Worm (Caenorhabditis elegans): ENCODE measurements around the gene R11D1.2.

The R11D1.2 gene

DNA sequence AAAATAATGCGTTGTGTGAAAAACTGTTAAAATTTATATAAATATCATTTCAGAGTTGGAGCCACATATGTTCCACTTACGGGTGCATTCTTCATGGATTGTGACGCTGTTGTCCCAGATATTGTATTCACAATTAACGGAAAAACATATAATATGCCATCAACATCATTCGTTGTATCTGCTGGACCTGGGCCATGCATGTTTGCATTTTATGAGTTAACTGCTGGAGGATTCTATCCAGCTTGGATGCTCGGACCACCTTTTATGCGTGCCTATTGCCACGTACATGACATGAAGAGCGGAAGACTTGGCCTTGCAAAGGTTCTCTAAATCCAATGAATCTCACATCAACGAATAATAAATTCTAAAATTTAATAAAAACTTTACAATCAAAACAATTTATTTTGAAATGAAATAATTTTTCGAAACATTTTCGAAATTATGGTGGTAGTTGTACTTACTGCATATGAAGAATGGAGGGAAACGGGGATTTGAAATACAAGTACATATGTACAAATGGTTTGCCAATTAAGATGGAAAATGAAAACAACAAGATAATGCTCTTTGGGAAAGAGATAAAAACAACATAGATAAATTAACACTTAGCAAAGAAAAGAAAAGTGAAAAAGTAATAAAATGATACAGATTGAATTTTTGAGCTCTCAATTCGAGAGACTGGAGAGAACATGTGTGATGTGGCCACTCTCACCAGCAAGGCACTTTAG is 35.5 kb downstream of the R11D1.2 start:
- TF ChIP-seq elt-1 (tag; optimal IDR thresholded peaks at IDR 0.05; ENCODE audit: borderline replicate concordance, insufficient read depth) (no peak), nhr-28 (tag; optimal IDR thresholded peaks at IDR 0.05) (no peak), lin-32 (GFP tag; optimal IDR thresholded peaks at IDR 0.05) (no peak)

DNA sequence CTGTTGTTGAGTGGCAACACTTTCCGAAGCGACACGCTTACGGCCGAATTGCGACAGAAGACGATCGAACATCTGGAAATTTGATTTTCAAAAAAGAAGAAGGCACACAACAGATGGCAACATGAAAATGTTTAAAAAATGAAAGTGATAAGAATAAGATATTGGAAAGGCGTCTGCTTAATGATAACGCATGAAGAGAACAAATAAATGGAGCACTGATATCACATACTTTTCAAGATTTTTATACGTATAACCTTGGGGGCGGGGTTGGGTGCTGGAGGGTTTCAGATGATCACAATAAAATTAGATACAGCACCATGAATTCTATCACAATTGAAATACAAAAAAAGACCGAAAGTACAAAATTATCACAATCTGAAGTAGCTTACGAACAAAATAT is 36.6 kb downstream of the R11D1.2 start, which contains the start of gene C15C8.7:
Gene C15C8.7 (minus strand): TSS at position 72 of the 400 bp plus-strand sequence.
- TF ChIP-seq elt-1 (tag; optimal IDR thresholded peaks at IDR 0.05; ENCODE audit: borderline replicate concordance, insufficient read depth) (no peak), nhr-28 (tag; optimal IDR thresholded peaks at IDR 0.05) (no peak), cnd-1 (tag; optimal IDR thresholded peaks at IDR 0.05) (no peak), mab-5 (tag; optimal IDR thresholded peaks at IDR 0.05) (no peak), mls-2 (tag; optimal IDR thresholded peaks at IDR 0.05) (no peak), elt-3 (tag; optimal IDR thresholded peaks at IDR 0.05) (no peak), hlh-1 (tag; optimal IDR thresholded peaks at IDR 0.05) (no peak)

DNA sequence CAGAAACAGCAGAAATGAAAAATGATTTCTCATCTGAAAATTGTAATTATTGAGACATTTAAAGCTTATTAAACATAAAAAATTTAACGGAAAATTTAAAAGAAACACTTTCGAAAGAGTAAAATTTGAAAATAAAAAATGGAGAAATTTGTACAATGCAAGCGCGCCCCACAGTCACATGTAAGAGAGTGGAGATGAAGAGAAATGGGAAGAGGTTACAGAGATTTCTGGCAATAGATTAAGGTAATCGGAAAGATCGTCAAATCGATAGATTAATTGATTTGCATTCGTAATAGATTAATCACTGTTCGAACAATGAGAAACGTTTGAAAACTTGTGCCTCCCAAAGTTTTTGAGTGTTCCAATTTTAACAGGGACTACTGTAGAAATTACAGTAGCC is 39.0 kb downstream of the R11D1.2 start, which contains the start of gene C15C8.4:
Gene C15C8.4 (minus strand): TSS at position 33 of the 400 bp plus-strand sequence.
- TF ChIP-seq nhr-2 (tag; optimal IDR thresholded peaks at IDR 0.05) = no peak
- no peak for TF ChIP-seq unc-120 (tag; optimal IDR thresholded peaks at IDR 0.05; ENCODE audit: poor library complexity, severe bottlenecking)
- TF ChIP-seq elt-1 (tag; optimal IDR thresholded peaks at IDR 0.05; ENCODE audit: borderline replicate concordance, insufficient read depth) = peak; percentile 94

ce11 chrV:12747856-12748255 is 39.5 kb downstream of the R11D1.2 start, which contains the start of gene C15C8.5:
Gene C15C8.5, plus strand, starts transcription at chrV:12748007.
- no peak for TF ChIP-seq nhr-237 (tag; optimal IDR thresholded peaks at IDR 0.05)
- TF ChIP-seq ztf-11 (tag; optimal IDR thresholded peaks at IDR 0.05) = no peak
- peak; percentile 97 for TF ChIP-seq ces-1 (GFP tag; optimal IDR thresholded peaks at IDR 0.05)
- TF ChIP-seq nhr-76 (tag; optimal IDR thresholded peaks at IDR 0.05) = no peak
- no peak for TF ChIP-seq lin-32 (GFP tag; optimal IDR thresholded peaks at IDR 0.05)

DNA sequence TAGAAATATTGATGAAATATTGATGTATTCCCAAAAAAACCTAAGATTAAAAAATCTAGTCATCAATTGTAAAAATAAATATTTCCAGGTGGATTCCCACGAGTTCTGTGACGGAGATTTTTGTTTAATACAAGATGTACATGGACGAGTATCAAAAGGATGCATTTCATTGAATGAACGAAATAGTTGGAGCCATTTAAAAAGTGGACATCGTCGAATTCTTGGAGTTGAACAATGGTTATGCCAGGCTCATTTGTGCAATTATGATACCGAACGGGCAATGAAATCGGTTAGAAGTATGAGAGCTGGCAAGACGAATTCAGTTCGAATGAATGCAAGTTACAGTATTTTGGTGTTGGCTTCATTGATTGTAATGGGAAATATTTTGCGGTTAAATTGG is 41.2 kb downstream of the R11D1.2 start:
- TF ChIP-seq unc-39 (tag; optimal IDR thresholded peaks at IDR 0.05) (no peak), unc-120 (tag; optimal IDR thresholded peaks at IDR 0.05; ENCODE audit: poor library complexity, severe bottlenecking) (no peak), hlh-1 (tag; optimal IDR thresholded peaks at IDR 0.05) (no peak), nhr-2 (tag; optimal IDR thresholded peaks at IDR 0.05) (no peak), ceh-39 (tag; optimal IDR thresholded peaks at IDR 0.05) (no peak), nhr-237 (tag; optimal IDR thresholded peaks at IDR 0.05) (no peak), ceh-83 (GFP tag; optimal IDR thresholded peaks at IDR 0.05) (no peak), ztf-11 (tag; optimal IDR thresholded peaks at IDR 0.05) (no peak), zip-8 (tag; optimal IDR thresholded peaks at IDR 0.05) (no peak), mls-2 (tag; optimal IDR thresholded peaks at IDR 0.05) (no peak), unc-62 (GFP tag; optimal IDR thresholded peaks at IDR 0.05) (no peak), mab-5 (tag; optimal IDR thresholded peaks at IDR 0.05) (no peak), nhr-28 (tag; optimal IDR thresholded peaks at IDR 0.05) (no peak), lin-32 (GFP tag; optimal IDR thresholded peaks at IDR 0.05) (no peak), elt-3 (tag; optimal IDR thresholded peaks at IDR 0.05) (no peak), snpc-4 (tag; optimal IDR thresholded peaks at IDR 0.05) (no peak), pha-4 (tag; optimal IDR thresholded peaks at IDR 0.05) (no peak), lsy-2 (tag; optimal IDR thresholded peaks at IDR 0.05) (no peak), lin-13 (tag; optimal IDR thresholded peaks at IDR 0.05) (no peak), ham-2 (GFP tag; optimal IDR thresholded peaks at IDR 0.05) (no peak)

DNA sequence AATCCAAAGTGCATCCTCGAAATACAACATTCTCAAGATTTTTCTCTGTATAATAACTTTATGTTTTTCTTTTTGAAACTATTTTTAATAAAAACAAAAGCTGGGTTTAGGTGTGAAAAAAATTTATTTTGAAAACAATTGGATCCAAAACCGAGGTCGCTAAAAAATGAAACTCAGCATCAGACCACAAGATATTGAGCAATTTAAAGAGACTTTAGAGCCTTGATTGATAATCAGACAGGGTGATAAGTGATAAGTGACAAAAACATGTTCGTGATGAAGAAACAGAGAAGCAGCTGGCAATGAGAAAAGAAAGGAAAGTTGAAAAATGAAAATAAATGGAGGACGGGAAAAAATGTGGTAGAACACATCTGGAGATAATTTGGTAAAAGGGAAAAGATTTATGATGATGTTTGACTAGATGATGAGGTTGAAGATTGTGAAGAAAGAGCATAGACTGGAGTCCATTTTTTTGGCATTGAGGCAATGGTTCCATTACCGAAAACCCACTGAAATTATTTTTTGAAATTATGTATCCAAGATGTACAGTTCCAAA is 43.2 kb downstream of the R11D1.2 start, which contains the start of gene C15C8.6:
Gene C15C8.6 (minus strand): TSS at position 51 of the 556 bp plus-strand sequence.
- TF ChIP-seq hlh-1 (tag; optimal IDR thresholded peaks at IDR 0.05) = no peak
- TF ChIP-seq snpc-4 (tag; optimal IDR thresholded peaks at IDR 0.05) = no peak
- no peak for TF ChIP-seq unc-120 (tag; optimal IDR thresholded peaks at IDR 0.05; ENCODE audit: poor library complexity, severe bottlenecking)

ce11 chrV:12752407-12752806 is 44.0 kb downstream of the R11D1.2 start, which contains the start of gene C15C8.8:
Gene C15C8.8, minus strand, starts transcription at chrV:12752507.
- TF ChIP-seq mab-5 (tag; optimal IDR thresholded peaks at IDR 0.05) (no peak), cnd-1 (tag; optimal IDR thresholded peaks at IDR 0.05) (no peak), hlh-1 (tag; optimal IDR thresholded peaks at IDR 0.05) (no peak)

All from whole organism, mixed stage, embryonic.